Worm (Caenorhabditis elegans) whole organism, L1 larva: ENCODE results near the gene lec-2.

ENCODE experiments used
- C16A3.4 ChIP-seq: fragments of 150-350 bp; optimal IDR thresholded peaks from 2 replicates; lab custom pipeline; 2014; ENCODE audit warnings: missing biosample characterization, missing genetic modification characterization
- ama-1 ChIP-seq: fragments of 150-350 bp; optimal IDR thresholded peaks from 2 replicates; lab custom pipeline; 2014
- blmp-1 ChIP-seq: fragments of 150-350 bp; optimal IDR thresholded peaks from 2 replicates; lab custom pipeline; 2014; ENCODE audit warnings: missing biosample characterization, missing genetic modification characterization
- ceh-8 ChIP-seq: fragments of 200-800 bp; sonication (Bioruptor generic); optimal IDR thresholded peaks from 2 replicates; lab custom pipeline; 2018; ENCODE audit warnings: mild to moderate bottlenecking, missing genetic modification characterization, moderate library complexity, missing compliant biosample characterization
- ceh-82 ChIP-seq, 3 experiments: fragments of 150-350 bp in 1 of 3; sonication (generic microtip) in 2 of 3; optimal IDR thresholded peaks; 2 replicates each; lab custom pipeline; 2014 to 2017; ENCODE audit warnings: missing biosample characterization in 3 of 3, missing genetic modification characterization in 3 of 3
- ceh-88 ChIP-seq: fragments of 200-800 bp; sonication (Bioruptor generic); IDR thresholded peaks from 2 replicates; pipeline ENCODE4 v1.3.6; 2022; ENCODE audit warnings: missing genetic modification characterization, missing compliant biosample characterization
- ceh-90 ChIP-seq: sonication (generic microtip); optimal IDR thresholded peaks from 2 replicates; lab custom pipeline; 2016; ENCODE audit warnings: missing genetic modification characterization, missing compliant biosample characterization
- dpl-1 ChIP-seq, 3 experiments: fragments of 150-350 bp in 2 of 3; sonication (generic microtip) in 1 of 3; optimal IDR thresholded peaks; 2 replicates each; lab custom pipeline; 2014 to 2017; ENCODE audit warnings: missing biosample characterization in 3 of 3, missing genetic modification characterization in 3 of 3, missing genetic modification reagents in 3 of 3
- efl-1 ChIP-seq, 4 experiments: fragments of 150-350 bp; optimal IDR thresholded peaks in 3 of 4; peaks in 1 of 4; 1 replicate in 1 of 4; 2 replicates in 3 of 4; lab custom pipeline; 2014; ENCODE audit warnings: missing biosample characterization in 2 of 4, missing genetic modification characterization in 2 of 4, missing genetic modification reagents in 2 of 4
- egl-13 ChIP-seq: sonication (generic microtip); optimal IDR thresholded peaks from 2 replicates; lab custom pipeline; 2016; ENCODE audit warnings: missing genotype, missing genetic modification reagents, missing genetic modification characterization, missing compliant biosample characterization
- egl-27 ChIP-seq, 2 experiments: fragments of 150-350 bp in 1 of 2; sonication (generic microtip); optimal IDR thresholded peaks; 3 replicates each; lab custom pipeline; 2017 to 2018; ENCODE audit warnings: missing biosample characterization in 2 of 2, missing genetic modification characterization in 2 of 2, missing genetic modification reagents in 2 of 2
- elt-3 ChIP-seq, 6 experiments: fragments of 150-350 bp in 1 of 6; sonication (generic microtip); optimal IDR thresholded peaks; 2 replicates each; lab custom pipeline; 2017 to 2018; ENCODE audit warnings: missing biosample characterization in 6 of 6, missing genetic modification characterization in 6 of 6, inconsistent platforms in 1 of 6
- fkh-4 ChIP-seq: sonication (generic microtip); optimal IDR thresholded peaks from 2 replicates; lab custom pipeline; 2016; ENCODE audit warnings: missing compliant biosample characterization, missing genetic modification characterization, borderline replicate concordance
- fkh-8 ChIP-seq: sonication (generic microtip); optimal IDR thresholded peaks from 2 replicates; lab custom pipeline; 2016; ENCODE audit warnings: mild to moderate bottlenecking, missing genetic modification characterization, missing compliant biosample characterization
- fos-1 ChIP-seq: fragments of 150-350 bp; optimal IDR thresholded peaks from 2 replicates; lab custom pipeline; 2014; ENCODE audit warnings: missing biosample characterization, missing genetic modification characterization
- grh-1 ChIP-seq: fragments of 200-800 bp; sonication (Bioruptor generic); IDR thresholded peaks from 2 replicates; pipeline ENCODE4 v1.3.6; 2022; ENCODE audit warnings: missing genetic modification reagents, missing genetic modification characterization, missing compliant biosample characterization
- isw-1 ChIP-seq: fragments of 200-800 bp; sonication (Bioruptor generic); IDR thresholded peaks from 2 replicates; pipeline ENCODE4 v1.3.6; 2022; ENCODE audit warnings: missing genetic modification characterization, missing compliant biosample characterization
- jun-1 ChIP-seq: fragments of 150-350 bp; optimal IDR thresholded peaks from 2 replicates; lab custom pipeline; 2014; ENCODE audit warnings: missing biosample characterization, missing genetic modification reagents, missing genetic modification characterization
- lin-13 ChIP-seq: fragments of 150-350 bp; optimal IDR thresholded peaks from 2 replicates; lab custom pipeline; 2014; ENCODE audit warnings: missing biosample characterization, missing genetic modification reagents, missing genetic modification characterization
- lin-14 ChIP-seq: fragments of 200-800 bp; sonication (Bioruptor generic); optimal IDR thresholded peaks from 2 replicates; lab custom pipeline; 2018; ENCODE audit warnings: mild to moderate bottlenecking, missing genetic modification characterization, moderate library complexity, missing compliant biosample characterization
- lin-15B ChIP-seq: fragments of 150-350 bp; sonication (generic microtip); optimal IDR thresholded peaks from 3 replicates; lab custom pipeline; 2014; ENCODE audit warnings: missing biosample characterization, missing genetic modification characterization
- lin-39 ChIP-seq: fragments of 150-350 bp; optimal IDR thresholded peaks from 2 replicates; lab custom pipeline; 2014; ENCODE audit warnings: missing biosample characterization, missing genetic modification reagents, missing genetic modification characterization
- lir-3 ChIP-seq: sonication (generic microtip); optimal IDR thresholded peaks from 2 replicates; lab custom pipeline; 2016; ENCODE audit warnings: mild to moderate bottlenecking, missing genetic modification characterization, moderate library complexity, missing compliant biosample characterization; ENCODE audit not compliant: poor library complexity
- lsy-2 ChIP-seq, 2 experiments: fragments of 150-350 bp; optimal IDR thresholded peaks; 2 replicates each; lab custom pipeline; 2014; ENCODE audit warnings: missing biosample characterization in 2 of 2, missing genetic modification characterization in 2 of 2
- mab-9 ChIP-seq: fragments of 200-800 bp; sonication (Bioruptor generic); IDR thresholded peaks from 2 replicates; pipeline ENCODE4 v1.3.6; 2022; ENCODE audit warnings: missing genetic modification reagents, missing genetic modification characterization, missing compliant biosample characterization
- mdl-1 ChIP-seq, 2 experiments: fragments of 150-350 bp; optimal IDR thresholded peaks; 2 replicates each; lab custom pipeline; 2014 to 2017; ENCODE audit warnings: missing biosample characterization in 2 of 2, missing genetic modification characterization in 2 of 2, inconsistent platforms in 1 of 2
- nhr-19 ChIP-seq: fragments of 200-800 bp; sonication (Bioruptor generic); conservative IDR thresholded peaks from 2 replicates; pipeline ENCODE4 v1.3.6; 2022; ENCODE audit warnings: missing genetic modification characterization, missing compliant biosample characterization
- nhr-20 ChIP-seq: sonication (generic microtip); optimal IDR thresholded peaks from 2 replicates; lab custom pipeline; 2016; ENCODE audit warnings: mild to moderate bottlenecking, missing genetic modification characterization, missing compliant biosample characterization
- nhr-47 ChIP-seq: sonication (generic microtip); optimal IDR thresholded peaks from 2 replicates; lab custom pipeline; 2016; ENCODE audit warnings: mild to moderate bottlenecking, missing genetic modification characterization, moderate library complexity, missing compliant biosample characterization
- nhr-71 ChIP-seq: sonication (generic microtip); optimal IDR thresholded peaks from 2 replicates; lab custom pipeline; 2016; ENCODE audit warnings: mild to moderate bottlenecking, missing genetic modification characterization, moderate library complexity, missing compliant biosample characterization
- nhr-77 ChIP-seq: fragments of 150-350 bp; optimal IDR thresholded peaks from 2 replicates; lab custom pipeline; 2014; ENCODE audit warnings: missing biosample characterization, missing genetic modification characterization
- nhr-85 ChIP-seq: sonication (generic microtip); peaks from one replicate; lab custom pipeline; 2016; ENCODE audit warnings: missing genetic modification characterization, inconsistent platforms, missing compliant biosample characterization
- rnt-1 ChIP-seq: sonication (generic microtip); optimal IDR thresholded peaks from 2 replicates; lab custom pipeline; 2016; ENCODE audit warnings: mild to moderate bottlenecking, missing genetic modification characterization, moderate library complexity, missing compliant biosample characterization
- skn-1 ChIP-seq: fragments of 150-350 bp; optimal IDR thresholded peaks from 2 replicates; lab custom pipeline; 2014; ENCODE audit warnings: missing biosample characterization, missing genetic modification characterization
- snu-23 ChIP-seq: sonication (generic microtip); optimal IDR thresholded peaks from 2 replicates; lab custom pipeline; 2016; ENCODE audit warnings: missing genetic modification characterization, missing compliant biosample characterization
- sox-4 ChIP-seq: sonication (generic microtip); optimal IDR thresholded peaks from 2 replicates; lab custom pipeline; 2016; ENCODE audit warnings: missing genetic modification characterization, missing compliant biosample characterization
- swsn-7 ChIP-seq: sonication (generic microtip); optimal IDR thresholded peaks from 2 replicates; lab custom pipeline; 2016; ENCODE audit warnings: missing genetic modification characterization, missing compliant biosample characterization
- unc-130 ChIP-seq: fragments of 150-350 bp; optimal IDR thresholded peaks from 2 replicates; lab custom pipeline; 2017; ENCODE audit warnings: missing biosample characterization, missing genetic modification characterization, inconsistent platforms
- unc-62 ChIP-seq: fragments of 150-350 bp; optimal IDR thresholded peaks from 2 replicates; lab custom pipeline; 2014; ENCODE audit warnings: missing biosample characterization, missing genetic modification reagents, missing genetic modification characterization
- unc-98 ChIP-seq: fragments of 200-800 bp; sonication (Bioruptor generic); IDR thresholded peaks from 2 replicates; pipeline ENCODE4 v1.3.6; 2022; ENCODE audit warnings: missing genetic modification characterization, missing compliant biosample characterization
- vab-15 ChIP-seq: sonication (generic microtip); optimal IDR thresholded peaks from 2 replicates; lab custom pipeline; 2017; ENCODE audit warnings: missing genotype, mild to moderate bottlenecking, missing genetic modification characterization, missing compliant biosample characterization
- zip-4 ChIP-seq: fragments of 200-800 bp; sonication (Bioruptor generic); optimal IDR thresholded peaks from 2 replicates; lab custom pipeline; 2018; ENCODE audit warnings: mild to moderate bottlenecking, missing genetic modification characterization, moderate library complexity, missing compliant biosample characterization

Gene lec-2

DNA sequence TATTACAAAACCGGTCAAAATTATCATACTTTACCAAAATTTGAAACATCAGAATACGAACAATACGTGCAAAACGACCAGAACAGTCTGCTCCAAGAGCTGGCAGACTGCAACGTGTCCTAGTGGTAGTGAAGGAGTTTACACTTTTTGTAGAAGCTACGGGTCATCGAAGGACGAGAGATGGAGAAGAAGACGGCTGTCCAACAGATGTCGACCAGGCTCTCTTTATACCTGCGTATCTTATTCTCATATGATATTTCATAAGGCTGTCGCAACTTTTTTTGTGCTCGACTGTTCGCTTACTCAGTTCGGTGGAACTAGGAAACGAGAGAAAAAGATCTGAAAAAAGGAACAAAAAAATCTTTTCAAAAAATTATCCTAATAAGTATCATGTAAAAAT lies 23.8 kb upstream of the lec-2 start, which contains the start of gene let-268:
Gene let-268, minus strand, starts transcription at position 182 of the 400 bp plus-strand sequence.
- TF ChIP-seq lin-14 (peak; percentile 38), ama-1 (lab: Kevin White, UChicago) (no peak), rnt-1 (tag; lab: Kevin White, UChicago) (peak; percentile 42)

DNA sequence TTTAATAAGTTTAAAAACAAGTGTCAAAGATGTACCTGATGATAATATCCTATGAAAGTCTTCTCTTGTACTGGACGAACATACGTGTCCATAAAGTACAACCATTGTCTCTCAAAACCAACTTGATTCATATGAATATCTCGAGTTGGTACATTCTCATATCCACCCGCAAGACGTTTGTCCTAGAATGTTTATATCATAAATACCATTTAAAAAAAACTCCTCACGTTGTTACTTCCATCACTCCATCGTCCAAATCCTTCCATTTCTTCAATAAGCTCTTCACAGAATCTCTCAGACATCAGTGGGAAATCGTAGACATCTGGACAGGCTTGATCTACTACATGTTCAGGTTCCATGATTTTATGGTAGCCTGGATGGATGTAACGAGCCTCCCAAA lies 19.4 kb upstream of the lec-2 start:
- no peak for TF ChIP-seq ceh-8
- TF ChIP-seq efl-1 (optimal IDR thresholded peaks at IDR 0.05; lab: Kevin White, UChicago) = no peak
- peak in 1 of 2 experiments; percentile 28 for TF ChIP-seq efl-1 (GFP tag; optimal IDR thresholded peaks at IDR 0.05 in 1 of 2; lab: Kevin White, UChicago)
- no peak for TF ChIP-seq unc-62 (GFP tag; lab: Kevin White, UChicago)
- TF ChIP-seq, all 84 proteins: peak for 1

DNA sequence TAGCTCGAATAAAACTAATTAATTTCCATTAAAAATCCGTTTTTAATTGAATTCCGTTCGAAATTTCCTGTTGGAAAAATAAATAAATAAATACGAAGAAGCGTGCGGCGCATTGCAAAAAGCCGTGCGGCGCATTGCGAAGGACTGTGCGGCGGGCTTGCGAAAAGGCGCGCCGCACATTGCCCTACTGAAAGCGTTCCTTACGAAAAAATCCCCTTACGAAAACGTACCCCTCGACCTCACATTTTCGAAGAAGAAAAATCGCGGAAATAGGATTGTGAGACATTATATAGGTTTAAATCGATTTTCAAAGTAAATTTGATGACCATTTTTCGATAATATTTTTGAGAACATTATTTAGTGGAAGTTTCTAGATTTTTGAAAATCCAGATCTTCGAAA lies 18.8 kb upstream of the lec-2 start:
- TF ChIP-seq isw-1 (GFP tag; lab: Robert Waterston, UW) = peak; percentile 77
- TF ChIP-seq nhr-19 (GFP tag; lab: Robert Waterston, UW) = peak; percentile 81
- peak; percentile 63 for TF ChIP-seq grh-1 (GFP tag; lab: Robert Waterston, UW)
- peak; percentile 70 for TF ChIP-seq ceh-88 (GFP tag; lab: Robert Waterston, UW)
- peak; percentile 8 for TF ChIP-seq C16A3.4 (tag; lab: Kevin White, UChicago)
- TF ChIP-seq mab-9 = 0 out of 2 replicates have a peak, but pooled peaks have one; percentile 15
- peak in 1 of 3 experiments; percentile 17 for TF ChIP-seq dpl-1 (GFP tag; optimal IDR thresholded peaks at IDR 0.05; lab: Kevin White, UChicago)
- peak; percentile 16 for TF ChIP-seq nhr-71 (tag; lab: Kevin White, UChicago)
- peak; percentile 15 for TF ChIP-seq nhr-47 (tag; lab: Kevin White, UChicago)
- TF ChIP-seq efl-1 (optimal IDR thresholded peaks at IDR 0.05; lab: Kevin White, UChicago) = peak in 1 of 2 experiments; percentile 4
- peak in 1 of 2 experiments; percentile 87 for TF ChIP-seq efl-1 (GFP tag; optimal IDR thresholded peaks at IDR 0.05 in 1 of 2; lab: Kevin White, UChicago)
- peak in 1 of 2 experiments; percentile 28 for TF ChIP-seq lsy-2 (tag; optimal IDR thresholded peaks at IDR 0.05; lab: Kevin White, UChicago)
- TF ChIP-seq unc-98 = peak; percentile 16; the same call in 1 of the 2 replicates
- TF ChIP-seq, all 84 proteins: peak for 12; not testable (repeated sequence) for 72

DNA sequence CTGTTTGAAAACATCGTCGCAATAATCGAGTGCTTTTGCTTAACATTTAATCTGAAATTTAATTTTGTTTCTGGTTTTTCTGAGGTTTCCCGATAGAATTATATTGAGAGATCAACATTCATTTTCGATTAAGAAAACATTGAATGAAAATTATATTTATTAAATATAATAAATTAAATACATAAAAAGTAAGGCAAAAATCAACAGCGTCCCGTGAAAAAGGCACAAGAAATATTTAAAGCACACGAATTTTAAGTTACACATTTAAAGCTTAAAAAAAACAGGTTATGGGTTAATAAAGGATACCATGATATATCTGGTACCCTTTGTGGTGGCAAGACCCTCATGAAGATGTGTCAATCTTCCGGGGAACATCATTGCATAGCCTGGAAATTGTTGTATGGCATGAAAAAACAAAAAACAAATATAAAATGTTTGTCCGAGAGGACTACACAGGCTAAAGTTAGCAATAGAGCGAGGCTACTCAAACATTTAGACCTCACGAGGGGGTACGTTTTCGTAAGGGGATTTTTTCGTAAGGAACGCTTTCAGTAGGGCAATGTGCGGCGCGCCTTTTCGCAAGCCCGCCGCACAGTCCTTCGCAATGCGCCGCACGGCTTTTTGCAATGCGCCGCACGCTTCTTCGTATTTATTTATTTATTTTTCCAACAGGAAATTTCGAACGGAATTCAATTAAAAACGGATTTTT lies 17.3 kb upstream of the lec-2 start, which contains the start of gene mtcu-2:
Gene mtcu-2, minus strand, starts transcription at position 51 of the 709 bp plus-strand sequence.
- TF ChIP-seq lin-15B (peak; percentile 85), unc-130 (tag; lab: Kevin White, UChicago) (peak; percentile 53), lsy-2 (tag; optimal IDR thresholded peaks at IDR 0.05; lab: Kevin White, UChicago) (peak; percentile 74 to 88), zip-4 (peak; percentile 43), nhr-20 (tag; lab: Kevin White, UChicago) (peak; percentile 84), fos-1 (tag; lab: Kevin White, UChicago) (peak; percentile 6), lin-39 (tag; lab: Kevin White, UChicago) (peak; percentile 39), skn-1 (tag; lab: Kevin White, UChicago) (peak; percentile 38), lin-13 (GFP tag; lab: Kevin White, UChicago) (peak; percentile 46), ceh-88 (GFP tag; lab: Robert Waterston, UW) (peak; percentile 98), fkh-4 (tag; lab: Kevin White, UChicago) (peak; percentile 12), ceh-82 (tag; optimal IDR thresholded peaks at IDR 0.05; lab: Kevin White, UChicago) (peak; percentile 82 to 88 (median 83)), mdl-1 (tag; optimal IDR thresholded peaks at IDR 0.05; lab: Kevin White, UChicago) (peak in 1 of 2 experiments; percentile 45), egl-13 (tag; lab: Kevin White, UChicago) (peak; percentile 64), nhr-85 (tag; lab: Kevin White, UChicago) (peak; percentile 96), nhr-19 (GFP tag; lab: Robert Waterston, UW) (peak; percentile 98), nhr-77 (peak; percentile 60), snu-23 (GFP tag; lab: Kevin White, UChicago) (peak; percentile 79), vab-15 (tag; lab: Kevin White, UChicago) (peak; percentile 57), ceh-90 (tag; lab: Kevin White, UChicago) (peak; percentile 27), blmp-1 (tag; lab: Kevin White, UChicago) (peak; percentile 59), jun-1 (tag; lab: Kevin White, UChicago) (peak; percentile 79), elt-3 (tag; optimal IDR thresholded peaks at IDR 0.05; lab: Kevin White, UChicago) (peak in 3 of 6 experiments; percentile 27 to 76 (median 30)), fkh-8 (tag; lab: Kevin White, UChicago) (peak; percentile 79), lin-14 (peak; percentile 89), egl-27 (tag; optimal IDR thresholded peaks at IDR 0.05; lab: Kevin White, UChicago) (peak in 1 of 2 experiments; percentile 2), sox-4 (peak; percentile 71), swsn-7 (tag; lab: Kevin White, UChicago) (peak; percentile 87), lir-3 (peak; percentile 79), grh-1 (GFP tag; lab: Robert Waterston, UW) (peak; percentile 98), mab-9 (peak; percentile 97)
